Fruit fly (Drosophila melanogaster) whole organism, embryonic: ENCODE data around the gene CG4364.
A peak's percentile ranks its signal among the peaks of the same experiment; 100 is the strongest.

Experiments used
- Ada2b ChIP-seq: fragments of 200-800 bp; sonication (Bioruptor generic); IDR thresholded peaks from 2 replicates; pipeline ENCODE4 v1.3.6; 2022; ENCODE audit warnings: missing biosample characterization, missing genetic modification characterization
- Atf6 ChIP-seq: fragments of 200-800 bp; sonication (Bioruptor generic); IDR thresholded peaks from 2 replicates; pipeline ENCODE4 v1.3.6; 2022; ENCODE audit warnings: missing biosample characterization, missing genetic modification characterization
- CG10979 ChIP-seq: fragments of 200-800 bp; sonication (Bioruptor generic); optimal IDR thresholded peaks from 2 replicates; lab custom pipeline; 2018; ENCODE audit warnings: missing biosample characterization, mild to moderate bottlenecking, missing genetic modification characterization, moderate library complexity
- CG11504 ChIP-seq: fragments of 200-800 bp; sonication (Bioruptor generic); optimal IDR thresholded peaks from 3 replicates; lab custom pipeline; 2019; ENCODE audit warnings: missing biosample characterization, mild to moderate bottlenecking, missing genetic modification characterization, moderate library complexity
- CG13624 ChIP-seq: fragments of 200-800 bp; sonication (Bioruptor generic); optimal IDR thresholded peaks from 2 replicates; lab custom pipeline; 2016; ENCODE audit warnings: missing biosample characterization, missing genetic modification characterization
- CG14965 ChIP-seq: fragments of 200-800 bp; sonication (Bioruptor generic); optimal IDR thresholded peaks from 2 replicates; lab custom pipeline; 2016; ENCODE audit warnings: missing biosample characterization, missing genetic modification characterization, borderline replicate concordance
- CG17186 ChIP-seq: fragments of 200-800 bp; sonication (Bioruptor generic); optimal IDR thresholded peaks from 3 replicates; lab custom pipeline; 2017; ENCODE audit warnings: missing biosample characterization, missing genetic modification reagents, missing genetic modification characterization
- CG17359 ChIP-seq: fragments of 200-800 bp; sonication (Bioruptor generic); optimal IDR thresholded peaks from 3 replicates; lab custom pipeline; 2018; ENCODE audit warnings: missing biosample characterization, mild to moderate bottlenecking, missing genetic modification characterization, moderate library complexity
- CG17912 ChIP-seq: fragments of 200-800 bp; sonication (Bioruptor generic); optimal IDR thresholded peaks from 2 replicates; lab custom pipeline; 2018; ENCODE audit warnings: missing biosample characterization, mild to moderate bottlenecking, missing genetic modification characterization
- CG2120 ChIP-seq: fragments of 200-800 bp; sonication (Bioruptor generic); optimal IDR thresholded peaks from 3 replicates; lab custom pipeline; 2016; ENCODE audit warnings: missing biosample characterization, missing genetic modification characterization
- CG34224 ChIP-seq: fragments of 200-800 bp; sonication (Bioruptor generic); IDR thresholded peaks from 3 replicates; pipeline ENCODE4 v1.3.6; 2022; ENCODE audit warnings: missing biosample characterization, missing genetic modification characterization; ENCODE audit not compliant: partially characterized antibody
- CG34376 ChIP-seq: fragments of 200-800 bp; sonication (Bioruptor generic); optimal IDR thresholded peaks from 2 replicates; lab custom pipeline; 2018; ENCODE audit warnings: missing biosample characterization, mild to moderate bottlenecking, missing genetic modification characterization
- CG5953 ChIP-seq: fragments of 200-800 bp; sonication (Bioruptor generic); IDR thresholded peaks from 2 replicates; pipeline ENCODE4 v1.3.6; 2022; ENCODE audit warnings: missing biosample characterization, missing genetic modification characterization
- CG6689 ChIP-seq: fragments of 200-800 bp; sonication (Bioruptor generic); IDR thresholded peaks from 2 replicates; pipeline ENCODE4 v1.3.6; 2022; ENCODE audit warnings: missing biosample characterization, missing genetic modification characterization
- CG6765 ChIP-seq: fragments of 200-800 bp; sonication (Bioruptor generic); optimal IDR thresholded peaks from 3 replicates; lab custom pipeline; 2017; ENCODE audit warnings: missing biosample characterization, mild to moderate bottlenecking, missing genetic modification characterization
- CHES-1-like ChIP-seq: fragments of 200-800 bp; sonication (Bioruptor generic); optimal IDR thresholded peaks from 2 replicates; lab custom pipeline; 2016; ENCODE audit warnings: missing biosample characterization, missing genetic modification characterization
- CrebB ChIP-seq: fragments of 200-800 bp; sonication (Bioruptor generic); optimal IDR thresholded peaks from 3 replicates; lab custom pipeline; 2018; ENCODE audit warnings: missing biosample characterization, mild to moderate bottlenecking, missing genetic modification characterization
- Hr78 ChIP-seq, 2 experiments: fragments of 200-800 bp in 1 of 2; fragments of >200 bp in 1 of 2; sonication (Bioruptor generic) in 1 of 2; optimal IDR thresholded peaks; 2 replicates each; lab custom pipeline; 2017 to 2019; ENCODE audit warnings: missing biosample characterization in 2 of 2, missing genetic modification characterization in 2 of 2, mild to moderate bottlenecking in 1 of 2, moderate library complexity in 1 of 2
- Lhr ChIP-seq: fragments of 200-800 bp; sonication (Bioruptor generic); optimal IDR thresholded peaks from 3 replicates; lab custom pipeline; 2017; ENCODE audit warnings: mild to moderate bottlenecking, missing biosample characterization, missing genetic modification reagents, missing genetic modification characterization
- Mrtf ChIP-seq: fragments of 200-800 bp; sonication (Bioruptor generic); IDR thresholded peaks from 3 replicates; pipeline ENCODE4 v1.3.6; 2022; ENCODE audit warnings: missing biosample characterization, missing genetic modification characterization
- Nf-YA ChIP-seq: fragments of 200-800 bp; sonication (Bioruptor generic); IDR thresholded peaks from 2 replicates; pipeline ENCODE4 v1.3.6; 2022; ENCODE audit warnings: missing biosample characterization, missing genetic modification characterization
- NfI ChIP-seq: fragments of 200-800 bp; sonication (Bioruptor generic); optimal IDR thresholded peaks from 3 replicates; lab custom pipeline; 2018; ENCODE audit warnings: missing biosample characterization, mild to moderate bottlenecking, missing genetic modification characterization, moderate library complexity
- Side ChIP-seq: fragments of 200-800 bp; sonication (Bioruptor generic); optimal IDR thresholded peaks from 2 replicates; lab custom pipeline; 2016; ENCODE audit warnings: missing biosample characterization, missing genetic modification characterization
- Ssrp ChIP-seq: fragments of 200-800 bp; sonication (Bioruptor generic); optimal IDR thresholded peaks from 2 replicates; lab custom pipeline; 2018; ENCODE audit warnings: missing biosample characterization, mild to moderate bottlenecking, missing genetic modification characterization, moderate library complexity
- Trl ChIP-seq, 3 experiments: fragments of >200 bp in 2 of 3; fragments of 200-800 bp in 1 of 3; sonication (Bioruptor generic) in 1 of 3; optimal IDR thresholded peaks; 2 replicates in 1 of 3; 3 replicates in 2 of 3; lab custom pipeline; 2016 to 2017; ENCODE audit warnings: missing biosample characterization in 1 of 3, missing genetic modification characterization in 1 of 3
- ase ChIP-seq: fragments of 200-800 bp; sonication (Bioruptor generic); IDR thresholded peaks from 3 replicates; pipeline ENCODE4 v1.3.6; 2022; ENCODE audit warnings: missing biosample characterization, missing genetic modification characterization
- ato ChIP-seq: fragments of 200-800 bp; sonication (Bioruptor generic); IDR thresholded peaks from 2 replicates; pipeline ENCODE4 v1.3.6; 2022; ENCODE audit warnings: missing biosample characterization, missing genetic modification characterization; ENCODE audit not compliant: partially characterized antibody
- cad ChIP-seq: fragments of >200 bp; optimal IDR thresholded peaks from 2 replicates; lab custom pipeline; 2017; ENCODE audit warnings: missing biosample characterization, missing genetic modification characterization
- dmrt11E ChIP-seq: fragments of 200-800 bp; sonication (Bioruptor generic); optimal IDR thresholded peaks from 3 replicates; lab custom pipeline; 2018; ENCODE audit warnings: missing biosample characterization, mild to moderate bottlenecking, missing genetic modification characterization, moderate library complexity
- dysf ChIP-seq: fragments of 200-800 bp; sonication (Bioruptor generic); IDR thresholded peaks from 3 replicates; pipeline ENCODE4 v1.3.6; 2022; ENCODE audit warnings: missing biosample characterization, missing genetic modification characterization
- ems ChIP-seq: fragments of 200-800 bp; sonication (Bioruptor generic); optimal IDR thresholded peaks from 3 replicates; lab custom pipeline; 2016; ENCODE audit warnings: missing biosample characterization, missing genetic modification characterization
- esg ChIP-seq: fragments of 200-800 bp; sonication (Bioruptor generic); conservative IDR thresholded peaks from 2 replicates; pipeline ENCODE4 v1.3.6; 2022; ENCODE audit warnings: missing biosample characterization, missing genetic modification characterization
- gem ChIP-seq: fragments of 200-800 bp; sonication (Bioruptor generic); optimal IDR thresholded peaks from 2 replicates; lab custom pipeline; 2019; ENCODE audit warnings: missing biosample characterization, mild to moderate bottlenecking, missing genetic modification characterization, moderate library complexity
- grn ChIP-seq: fragments of 200-800 bp; sonication (Bioruptor generic); optimal IDR thresholded peaks from 3 replicates; lab custom pipeline; 2017; ENCODE audit warnings: missing biosample characterization, missing genetic modification characterization
- hbn ChIP-seq: fragments of 200-800 bp; sonication (Bioruptor generic); IDR thresholded peaks from 2 replicates; pipeline ENCODE4 v1.3.6; 2022; ENCODE audit warnings: missing biosample characterization, missing genetic modification characterization; ENCODE audit not compliant: partially characterized antibody
- insv ChIP-seq, 2 experiments: fragments of 200-800 bp; sonication (Bioruptor generic); optimal IDR thresholded peaks; 3 replicates each; lab custom pipeline; 2016 to 2018; ENCODE audit warnings: missing biosample characterization in 2 of 2, missing genetic modification characterization in 2 of 2
- jigr1 ChIP-seq: fragments of 200-800 bp; sonication (Bioruptor generic); IDR thresholded peaks from 3 replicates; pipeline ENCODE4 v1.3.6; 2022; ENCODE audit warnings: missing biosample characterization, missing genetic modification characterization
- lbe ChIP-seq: fragments of 200-800 bp; sonication (Bioruptor generic); optimal IDR thresholded peaks from 2 replicates; lab custom pipeline; 2016; ENCODE audit warnings: missing biosample characterization, mild to moderate bottlenecking, missing genetic modification characterization
- mld ChIP-seq: fragments of 200-800 bp; sonication (Bioruptor generic); IDR thresholded peaks from 3 replicates; pipeline ENCODE4 v1.3.6; 2022; ENCODE audit warnings: missing biosample characterization, missing genetic modification characterization; ENCODE audit not compliant: partially characterized antibody
- otp ChIP-seq: fragments of 200-800 bp; sonication (Bioruptor generic); IDR thresholded peaks from 3 replicates; pipeline ENCODE4, ENCODE4 v1.3.6; 2022; ENCODE audit warnings: missing biosample characterization, missing genetic modification characterization
- pfk ChIP-seq: fragments of 200-800 bp; sonication (Bioruptor generic); optimal IDR thresholded peaks from 2 replicates; lab custom pipeline; 2018; ENCODE audit warnings: missing biosample characterization, mild to moderate bottlenecking, missing genetic modification characterization, moderate library complexity
- psq ChIP-seq: fragments of 200-800 bp; sonication (Bioruptor generic); optimal IDR thresholded peaks from 2 replicates; lab custom pipeline; 2017; ENCODE audit warnings: missing biosample characterization, missing genetic modification characterization
- sd ChIP-seq: fragments of 200-800 bp; sonication (Bioruptor generic); optimal IDR thresholded peaks from 3 replicates; lab custom pipeline; 2018; ENCODE audit warnings: missing biosample characterization, mild to moderate bottlenecking, missing genetic modification characterization, moderate library complexity
- sr ChIP-seq: fragments of 200-800 bp; sonication (Bioruptor generic); IDR thresholded peaks from 3 replicates; pipeline ENCODE4 v1.3.6; 2022; ENCODE audit warnings: missing biosample characterization, missing genetic modification characterization
- ssp ChIP-seq: fragments of 200-800 bp; sonication (Bioruptor generic); IDR thresholded peaks from 2 replicates; pipeline ENCODE4 v1.3.6; 2022; ENCODE audit warnings: missing biosample characterization, missing genetic modification characterization
- stc ChIP-seq: fragments of 200-800 bp; sonication (Bioruptor generic); IDR thresholded peaks from 2 replicates; pipeline ENCODE4 v1.3.6; 2022; ENCODE audit warnings: missing biosample characterization, missing genetic modification characterization
- sug ChIP-seq: fragments of 200-800 bp; optimal IDR thresholded peaks from 2 replicates; lab custom pipeline; 2019; ENCODE audit warnings: missing biosample characterization, mild to moderate bottlenecking, missing genetic modification characterization, moderate library complexity
- tap ChIP-seq: fragments of 200-800 bp; optimal IDR thresholded peaks from 3 replicates; lab custom pipeline; 2019; ENCODE audit warnings: missing biosample characterization, mild to moderate bottlenecking, missing genetic modification characterization, moderate library complexity
- vnd ChIP-seq: fragments of 200-800 bp; sonication (Bioruptor generic); IDR thresholded peaks from 3 replicates; pipeline ENCODE4 v1.3.6; 2022; ENCODE audit warnings: missing biosample characterization, missing genetic modification characterization; ENCODE audit not compliant: partially characterized antibody

Gene CG4364

DNA sequence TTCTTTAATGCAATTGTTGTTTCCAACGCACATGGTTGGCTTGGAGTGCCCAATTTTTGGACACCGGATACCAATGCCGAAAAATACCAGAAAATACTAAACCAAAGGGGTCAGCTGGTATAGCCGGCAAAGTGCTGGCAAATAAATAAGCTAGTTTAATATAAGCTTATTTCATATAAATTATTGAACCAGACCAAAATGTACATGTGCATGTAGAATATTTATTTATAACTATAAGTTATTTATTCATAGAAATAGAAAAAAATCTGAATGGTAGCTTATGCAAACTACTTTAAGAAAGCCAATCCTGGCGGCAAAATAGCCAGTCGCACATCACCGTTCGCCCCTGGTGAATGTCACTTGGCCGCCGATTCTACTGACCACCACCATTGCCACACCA is 10.6 kb downstream of the CG4364 start, which contains the start of gene pelo (continued):
- TF ChIP-seq NfI (GFP tag; lab: Kevin White, UChicago) (peak; percentile 57), psq (GFP tag; lab: Kevin White, UChicago) (no peak), Lhr (GFP tag; lab: Kevin White, UChicago) (peak; percentile 66), insv (GFP tag; optimal IDR thresholded peaks at IDR 0.05; lab: Kevin White, UChicago) (peak in 1 of 2 experiments; percentile 30), CrebB (tag; lab: Kevin White, UChicago) (no peak), tap (tag; lab: Kevin White, UChicago) (peak; percentile 24), CG5953 (GFP tag; lab: Robert Waterston, UW) (0 out of 2 replicates have a peak, but pooled peaks have one; percentile 15), Side (GFP tag; lab: Kevin White, UChicago) (no peak), sug (tag; lab: Kevin White, UChicago) (peak; percentile 74), Mrtf (no peak), Ssrp (tag; lab: Kevin White, UChicago) (peak; percentile 63), ato (GFP tag; lab: Robert Waterston, UW) (no peak), ssp (GFP tag; lab: Robert Waterston, UW) (peak; percentile 55; the same call in 1 of the 2 replicates), CG6765 (peak; percentile 41), CG6689 (GFP tag; lab: Robert Waterston, UW) (peak; percentile 72), hbn (GFP tag; lab: Robert Waterston, UW) (no peak), CG34224 (GFP tag; lab: Robert Waterston, UW) (no peak), Atf6 (GFP tag; lab: Robert Waterston, UW) (peak; percentile 67), pfk (GFP tag; lab: Kevin White, UChicago) (no peak), lbe (peak; percentile 70), CG14965 (no peak), CG34376 (GFP tag; lab: Kevin White, UChicago) (peak; percentile 13), mld (GFP tag; lab: Robert Waterston, UW) (no peak), cad (GFP tag; lab: Kevin White, UChicago) (no peak), dysf (GFP tag; lab: Robert Waterston, UW) (peak; percentile 65), stc (GFP tag; lab: Robert Waterston, UW) (0 out of 2 replicates have a peak, but pooled peaks have one; percentile 12), CG17359 (peak; percentile 50), Hr78 (GFP tag; optimal IDR thresholded peaks at IDR 0.05; lab: Kevin White, UChicago) (peak in 1 of 2 experiments; percentile 79), otp (0 out of 3 replicates have a peak, but pooled peaks have one; percentile 31), CG11504 (tag; lab: Kevin White, UChicago) (peak; percentile 68), CG2120 (peak; percentile 70), CG10979 (tag; lab: Kevin White, UChicago) (peak; percentile 57), CG17912 (no peak), Trl (optimal IDR thresholded peaks at IDR 0.05; lab: Kevin White, UChicago) (no peak), Trl (GFP tag; optimal IDR thresholded peaks at IDR 0.05; lab: Kevin White, UChicago) (no peak), gem (peak; percentile 83), jigr1 (GFP tag; lab: Robert Waterston, UW) (no peak), vnd (GFP tag; lab: Robert Waterston, UW) (no peak), dmrt11E (peak; percentile 62), Nf-YA (GFP tag; lab: Robert Waterston, UW) (peak; percentile 24; the same call in 1 of the 2 replicates), esg (GFP tag; lab: Robert Waterston, UW) (peak; percentile 54), Ada2b (GFP tag; lab: Robert Waterston, UW) (peak; percentile 29; the same call in 1 of the 2 replicates), CHES-1-like (GFP tag; lab: Kevin White, UChicago) (no peak), grn (GFP tag; lab: Kevin White, UChicago) (peak; percentile 4), sr (no peak), sd (tag; lab: Kevin White, UChicago) (peak; percentile 60), CG17186 (GFP tag; lab: Kevin White, UChicago) (peak; percentile 11), ems (GFP tag; lab: Kevin White, UChicago) (no peak), ase (GFP tag; lab: Robert Waterston, UW) (peak; percentile 33; the same call in 1 of the 3 replicates), CG13624 (GFP tag; lab: Kevin White, UChicago) (peak; percentile 2)
